Worm (Caenorhabditis elegans) whole organism, L1 larva: Measurements from ENCODE around the gene Y44A6D.6.

Experiments used
- aly-2 ChIP-seq: fragments of 150-350 bp; optimal IDR thresholded peaks from 2 replicates; lab custom pipeline; 2014; ENCODE audit warnings: missing biosample characterization, missing genetic modification characterization
- blmp-1 ChIP-seq: fragments of 150-350 bp; optimal IDR thresholded peaks from 2 replicates; lab custom pipeline; 2014; ENCODE audit warnings: missing biosample characterization, missing genetic modification characterization
- ceh-82 ChIP-seq, 3 experiments: fragments of 150-350 bp in 1 of 3; sonication (generic microtip) in 2 of 3; optimal IDR thresholded peaks; 2 replicates each; lab custom pipeline; 2014 to 2017; ENCODE audit warnings: missing biosample characterization in 3 of 3, missing genetic modification characterization in 3 of 3
- dpl-1 ChIP-seq, 3 experiments: fragments of 150-350 bp in 2 of 3; sonication (generic microtip) in 1 of 3; optimal IDR thresholded peaks; 2 replicates each; lab custom pipeline; 2014 to 2017; ENCODE audit warnings: missing biosample characterization in 3 of 3, missing genetic modification characterization in 3 of 3, missing genetic modification reagents in 3 of 3
- fkh-10 ChIP-seq: sonication (generic microtip); optimal IDR thresholded peaks from 2 replicates; lab custom pipeline; 2017; ENCODE audit warnings: missing biosample characterization, missing genetic modification reagents, missing genetic modification characterization
- lir-3 ChIP-seq: sonication (generic microtip); optimal IDR thresholded peaks from 2 replicates; lab custom pipeline; 2016; ENCODE audit warnings: mild to moderate bottlenecking, missing genetic modification characterization, moderate library complexity, missing compliant biosample characterization; ENCODE audit not compliant: poor library complexity
- mdl-1 ChIP-seq, 2 experiments: fragments of 150-350 bp; optimal IDR thresholded peaks; 2 replicates each; lab custom pipeline; 2014 to 2017; ENCODE audit warnings: missing biosample characterization in 2 of 2, missing genetic modification characterization in 2 of 2, inconsistent platforms in 1 of 2
- pag-3 ChIP-seq: sonication (generic microtip); optimal IDR thresholded peaks from 2 replicates; lab custom pipeline; 2017; ENCODE audit warnings: missing genetic modification characterization, mild to moderate bottlenecking, missing compliant biosample characterization, antibody characterized with exemption, borderline replicate concordance; ENCODE audit not compliant: insufficient read depth
- skn-1 ChIP-seq: fragments of 150-350 bp; optimal IDR thresholded peaks from 2 replicates; lab custom pipeline; 2014; ENCODE audit warnings: missing biosample characterization, missing genetic modification characterization
- sptf-1 ChIP-seq: fragments of 150-350 bp; optimal IDR thresholded peaks from 2 replicates; lab custom pipeline; 2014; ENCODE audit warnings: missing biosample characterization, missing genetic modification characterization
- unc-86 ChIP-seq: sonication (generic microtip); optimal IDR thresholded peaks from 2 replicates; lab custom pipeline; 2016; ENCODE audit warnings: missing genetic modification characterization, missing compliant biosample characterization
- vab-15 ChIP-seq: sonication (generic microtip); optimal IDR thresholded peaks from 2 replicates; lab custom pipeline; 2017; ENCODE audit warnings: missing genotype, mild to moderate bottlenecking, missing genetic modification characterization, missing compliant biosample characterization
- zag-1 ChIP-seq: fragments of 150-350 bp; optimal IDR thresholded peaks from 2 replicates; lab custom pipeline; 2014; ENCODE audit warnings: missing biosample characterization, missing genetic modification characterization
- ztf-11 ChIP-seq, 2 experiments: sonication (generic microtip); optimal IDR thresholded peaks; 2 replicates each; lab custom pipeline; 2016 to 2017; ENCODE audit warnings: missing genetic modification characterization in 2 of 2, missing biosample characterization in 1 of 2, missing compliant biosample characterization in 1 of 2

DNA sequence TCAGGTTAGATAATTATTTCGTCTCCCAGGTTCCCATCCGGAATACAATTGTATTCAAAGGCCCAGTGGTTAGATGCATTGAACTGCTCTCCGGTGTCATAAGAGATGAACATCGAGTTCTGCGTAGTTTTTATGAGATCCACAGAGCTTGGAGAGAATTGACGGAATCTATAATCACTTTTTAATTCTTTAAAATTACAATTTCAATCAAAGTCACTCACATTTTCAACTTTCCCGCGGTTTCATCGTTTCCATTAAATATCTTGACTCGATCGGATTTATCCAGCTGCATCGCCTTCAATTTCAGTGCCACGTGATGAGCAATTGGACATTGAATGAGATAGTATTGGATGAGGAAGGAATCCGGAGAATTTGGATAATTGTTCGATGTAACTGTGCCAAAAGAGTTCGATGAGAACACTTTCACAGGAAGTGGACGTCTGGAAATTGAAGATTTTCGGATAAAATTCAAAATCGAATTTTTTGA, 40.6 kb downstream of the Y44A6D.6 start:
- TF ChIP-seq fkh-10 (GFP tag; lab: Kevin White, UChicago) (no peak), dpl-1 (GFP tag; optimal IDR thresholded peaks at IDR 0.05; lab: Kevin White, UChicago) (no peak), pag-3 (no peak), mdl-1 (tag; optimal IDR thresholded peaks at IDR 0.05; lab: Kevin White, UChicago) (no peak), ztf-11 (tag; optimal IDR thresholded peaks at IDR 0.05; lab: Kevin White, UChicago) (no peak), blmp-1 (tag; lab: Kevin White, UChicago) (no peak), skn-1 (tag; lab: Kevin White, UChicago) (no peak), vab-15 (tag; lab: Kevin White, UChicago) (no peak), sptf-1 (tag; lab: Kevin White, UChicago) (no peak), unc-86 (tag; lab: Kevin White, UChicago) (no peak), aly-2 (tag; lab: Kevin White, UChicago) (peak; percentile 87), ceh-82 (tag; optimal IDR thresholded peaks at IDR 0.05; lab: Kevin White, UChicago) (no peak), lir-3 (tag; lab: Kevin White, UChicago) (no peak), zag-1 (tag; lab: Kevin White, UChicago) (no peak)
